Worm (Caenorhabditis elegans) whole organism, young adult: ENCODE data around the gene K10F12.7.

Experiments
- C06A6.2 ChIP-seq: fragments of 200-800 bp; sonication (Bioruptor generic); conservative IDR thresholded peaks from 2 replicates; pipeline ENCODE4 v1.3.6; 2022; ENCODE audit warnings: missing genetic modification characterization, missing compliant biosample characterization
- F10E7.11 ChIP-seq: sonication (generic microtip); optimal IDR thresholded peaks from 2 replicates; lab custom pipeline; 2017; ENCODE audit warnings: mild to moderate bottlenecking, missing genetic modification characterization, moderate library complexity, missing compliant biosample characterization
- F22D6.2 ChIP-seq: sonication (generic microtip); optimal IDR thresholded peaks from 2 replicates; lab custom pipeline; 2016; ENCODE audit warnings: mild to moderate bottlenecking, missing genetic modification characterization, missing compliant biosample characterization
- F39B2.1 ChIP-seq: fragments of 200-800 bp; sonication (Bioruptor generic); IDR thresholded peaks from 2 replicates; pipeline ENCODE4 v1.3.6; 2022; ENCODE audit warnings: missing genetic modification reagents, missing genetic modification characterization, missing compliant biosample characterization
- F49E8.2 ChIP-seq: sonication (generic microtip); optimal IDR thresholded peaks from 3 replicates; lab custom pipeline; 2017; ENCODE audit warnings: missing genetic modification characterization, mild to moderate bottlenecking, missing compliant biosample characterization, antibody characterized with exemption, moderate library complexity; ENCODE audit not compliant: insufficient read depth
- F57A8.1 ChIP-seq: fragments of 200-800 bp; sonication (Bioruptor generic); optimal IDR thresholded peaks from 2 replicates; lab custom pipeline; 2018; ENCODE audit warnings: mild to moderate bottlenecking, missing genetic modification characterization, moderate library complexity, missing compliant biosample characterization
- K12H6.12 ChIP-seq: fragments of 200-800 bp; sonication (Bioruptor generic); optimal IDR thresholded peaks from 2 replicates; lab custom pipeline; 2018; ENCODE audit warnings: mild to moderate bottlenecking, missing genetic modification characterization, missing compliant biosample characterization
- Y53F4B.3 ChIP-seq: fragments of 200-800 bp; sonication (Bioruptor generic); IDR thresholded peaks from 2 replicates; pipeline ENCODE4 v1.3.6; 2022; ENCODE audit warnings: missing genetic modification reagents, missing genetic modification characterization, missing compliant biosample characterization
- Y79H2A.3 ChIP-seq: fragments of 200-800 bp; sonication (Bioruptor generic); conservative IDR thresholded peaks from 2 replicates; pipeline ENCODE4 v1.3.6; 2022; ENCODE audit warnings: missing genetic modification reagents, missing genetic modification characterization, missing compliant biosample characterization
- Y95B8A.8 ChIP-seq: fragments of 200-800 bp; sonication (Bioruptor generic); IDR thresholded peaks from 2 replicates; pipeline ENCODE4 v1.3.6; 2022; ENCODE audit warnings: missing genetic modification reagents, missing genetic modification characterization, missing compliant biosample characterization
- akir-1 ChIP-seq: fragments of 200-800 bp; sonication (Bioruptor generic); optimal IDR thresholded peaks from 2 replicates; lab custom pipeline; 2018; ENCODE audit warnings: mild to moderate bottlenecking, missing genetic modification characterization, moderate library complexity, missing compliant biosample characterization
- aptf-2 ChIP-seq: fragments of 200-800 bp; sonication (Bioruptor generic); conservative IDR thresholded peaks from 2 replicates; pipeline ENCODE4 v1.3.6; 2022; ENCODE audit warnings: missing genetic modification reagents, missing genetic modification characterization, missing compliant biosample characterization
- attf-3 ChIP-seq: fragments of 200-800 bp; sonication (Bioruptor generic); conservative IDR thresholded peaks from 2 replicates; pipeline ENCODE4 v1.3.6; 2022; ENCODE audit warnings: missing genetic modification reagents, missing genetic modification characterization, missing compliant biosample characterization
- bed-1 ChIP-seq: fragments of 200-800 bp; sonication (Bioruptor generic); IDR thresholded peaks from 2 replicates; pipeline ENCODE4 v1.3.6; 2022; ENCODE audit warnings: missing genetic modification reagents, missing genetic modification characterization, missing compliant biosample characterization
- ceh-27 ChIP-seq: fragments of 200-800 bp; sonication (Bioruptor generic); optimal IDR thresholded peaks from 2 replicates; lab custom pipeline; 2018; ENCODE audit warnings: mild to moderate bottlenecking, missing genetic modification characterization, moderate library complexity, missing compliant biosample characterization
- ceh-40 ChIP-seq: fragments of 200-800 bp; sonication (Bioruptor generic); IDR thresholded peaks from 2 replicates; pipeline ENCODE4 v1.3.6; 2022; ENCODE audit warnings: missing genetic modification characterization, missing compliant biosample characterization
- ceh-58 ChIP-seq: fragments of 200-800 bp; sonication (Bioruptor generic); IDR thresholded peaks from 2 replicates; pipeline ENCODE4 v1.3.6; 2022; ENCODE audit warnings: missing genetic modification characterization, missing compliant biosample characterization
- ceh-79 ChIP-seq: sonication (generic microtip); optimal IDR thresholded peaks from 2 replicates; lab custom pipeline; 2017; ENCODE audit warnings: mild to moderate bottlenecking, missing genetic modification characterization, missing compliant biosample characterization
- ceh-91 ChIP-seq: fragments of 200-800 bp; sonication (Bioruptor generic); IDR thresholded peaks from 2 replicates; pipeline ENCODE4 v1.3.6; 2022; ENCODE audit warnings: missing genetic modification reagents, missing genetic modification characterization, missing compliant biosample characterization
- chd-7 ChIP-seq: sonication (generic microtip); optimal IDR thresholded peaks from 2 replicates; lab custom pipeline; 2016; ENCODE audit warnings: mild to moderate bottlenecking, missing genetic modification characterization, moderate library complexity, missing compliant biosample characterization
- dox-1 ChIP-seq: fragments of 200-800 bp; sonication (Bioruptor generic); IDR thresholded peaks from 2 replicates; pipeline ENCODE4 v1.3.6; 2022; ENCODE audit warnings: missing genetic modification reagents, missing genetic modification characterization, missing compliant biosample characterization
- dpff-1 ChIP-seq: sonication (generic microtip); optimal IDR thresholded peaks from 2 replicates; lab custom pipeline; 2017; ENCODE audit warnings: mild to moderate bottlenecking, missing genetic modification characterization, missing compliant biosample characterization
- ekl-4 ChIP-seq: fragments of 200-800 bp; sonication (Bioruptor generic); IDR thresholded peaks from 2 replicates; pipeline ENCODE4 v1.3.6; 2022; ENCODE audit warnings: missing genetic modification reagents, missing genetic modification characterization, missing compliant biosample characterization
- fkh-3 ChIP-seq: sonication (generic microtip); optimal IDR thresholded peaks from 2 replicates; lab custom pipeline; 2016; ENCODE audit warnings: mild to moderate bottlenecking, missing genetic modification characterization, missing compliant biosample characterization
- gei-17 ChIP-seq: fragments of 200-800 bp; sonication (Bioruptor generic); optimal IDR thresholded peaks from 2 replicates; lab custom pipeline; 2018; ENCODE audit warnings: mild to moderate bottlenecking, missing genetic modification characterization, missing compliant biosample characterization
- hlh-26 ChIP-seq: fragments of 200-800 bp; sonication (Bioruptor generic); conservative IDR thresholded peaks from 2 replicates; pipeline ENCODE4 v1.3.6; 2022; ENCODE audit warnings: missing genetic modification reagents, missing genetic modification characterization, missing compliant biosample characterization
- hmg-1.2 ChIP-seq: fragments of 200-800 bp; sonication (Bioruptor generic); IDR thresholded peaks from 2 replicates; pipeline ENCODE4 v1.3.6; 2022; ENCODE audit warnings: missing genetic modification reagents, missing genetic modification characterization, missing compliant biosample characterization
- lag-1 ChIP-seq: fragments of 200-800 bp; sonication (Bioruptor generic); IDR thresholded peaks from 2 replicates; pipeline ENCODE4 v1.3.6; 2022; ENCODE audit warnings: missing genetic modification reagents, missing genetic modification characterization, missing compliant biosample characterization
- lin-26 ChIP-seq: fragments of 200-800 bp; sonication (Bioruptor generic); IDR thresholded peaks from 2 replicates; pipeline ENCODE4 v1.3.6; 2022; ENCODE audit warnings: missing genetic modification reagents, missing genetic modification characterization, missing compliant biosample characterization
- lin-54 ChIP-seq: fragments of 200-800 bp; sonication (Bioruptor generic); optimal IDR thresholded peaks from 2 replicates; lab custom pipeline; 2018; ENCODE audit warnings: mild to moderate bottlenecking, missing genetic modification characterization, missing compliant biosample characterization
- madf-10 ChIP-seq: sonication (generic microtip); optimal IDR thresholded peaks from 2 replicates; lab custom pipeline; 2016; ENCODE audit warnings: mild to moderate bottlenecking, missing genetic modification characterization, missing compliant biosample characterization
- madf-3 ChIP-seq: fragments of 200-800 bp; sonication (Bioruptor generic); IDR thresholded peaks from 2 replicates; pipeline ENCODE4 v1.3.6; 2022; ENCODE audit warnings: missing genetic modification reagents, missing genetic modification characterization, missing compliant biosample characterization
- nfya-1 ChIP-seq: sonication (generic microtip); optimal IDR thresholded peaks from 2 replicates; lab custom pipeline; 2017; ENCODE audit warnings: antibody characterized with exemption, missing compliant biosample characterization, missing genetic modification characterization, borderline replicate concordance; ENCODE audit not compliant: insufficient read depth
- nfyb-1 ChIP-seq: fragments of 200-800 bp; sonication (Bioruptor generic); IDR thresholded peaks from 2 replicates; pipeline ENCODE4 v1.3.6; 2022; ENCODE audit warnings: missing genetic modification reagents, missing genetic modification characterization, missing compliant biosample characterization
- rcor-1 ChIP-seq: fragments of 200-800 bp; sonication (Bioruptor generic); IDR thresholded peaks from 2 replicates; pipeline ENCODE4 v1.3.6; 2022; ENCODE audit warnings: missing genetic modification reagents, missing genetic modification characterization, missing compliant biosample characterization
- rec-8 ChIP-seq, 2 experiments: sonication (generic microtip); optimal IDR thresholded peaks; 2 replicates each; lab custom pipeline; 2016; ENCODE audit warnings: mild to moderate bottlenecking in 2 of 2, missing genetic modification characterization in 2 of 2, missing genetic modification reagents in 2 of 2, missing genotype in 2 of 2, missing biosample characterization in 1 of 2, missing compliant biosample characterization in 1 of 2, moderate library complexity in 1 of 2
- repo-1 ChIP-seq: sonication (generic microtip); optimal IDR thresholded peaks from 2 replicates; lab custom pipeline; 2017; ENCODE audit warnings: mild to moderate bottlenecking, missing genetic modification characterization, missing compliant biosample characterization
- sea-2 ChIP-seq: fragments of 200-800 bp; sonication (Bioruptor generic); IDR thresholded peaks from 2 replicates; pipeline ENCODE4 v1.3.6; 2022; ENCODE audit warnings: missing genetic modification characterization, missing compliant biosample characterization
- snpc-3.4 ChIP-seq: sonication (generic microtip); optimal IDR thresholded peaks from 2 replicates; lab custom pipeline; 2017; ENCODE audit warnings: missing genetic modification characterization, mild to moderate bottlenecking, missing compliant biosample characterization, antibody characterized with exemption, moderate library complexity, missing genotype, missing genetic modification reagents
- tbp1 ChIP-seq: fragments of 200-800 bp; sonication (Bioruptor generic); optimal IDR thresholded peaks from 2 replicates; lab custom pipeline; 2018; ENCODE audit warnings: mild to moderate bottlenecking, missing genetic modification characterization, missing compliant biosample characterization
- tbx-9 ChIP-seq: sonication (generic microtip); optimal IDR thresholded peaks from 2 replicates; lab custom pipeline; 2016; ENCODE audit warnings: borderline replicate concordance, missing genetic modification characterization, inconsistent platforms, missing compliant biosample characterization
- unc-130 ChIP-seq: sonication (generic microtip); optimal IDR thresholded peaks from 2 replicates; lab custom pipeline; 2016; ENCODE audit warnings: missing genetic modification reagents, missing genetic modification characterization, missing compliant biosample characterization
- ztf-22 ChIP-seq: fragments of 200-800 bp; sonication (Bioruptor generic); optimal IDR thresholded peaks from 2 replicates; lab custom pipeline; 2018; ENCODE audit warnings: mild to moderate bottlenecking, missing genetic modification characterization, moderate library complexity, missing compliant biosample characterization
- ztf-3 ChIP-seq: fragments of 200-800 bp; sonication (Bioruptor generic); optimal IDR thresholded peaks from 2 replicates; lab custom pipeline; 2018; ENCODE audit warnings: mild to moderate bottlenecking, missing genetic modification characterization, missing compliant biosample characterization

Gene K10F12.7

ce11 chrIII:352992-353391 is 29.4 kb downstream of the K10F12.7 start:
- TF ChIP-seq K12H6.12 (tag; lab: Kevin White, UChicago): no peak
- TF ChIP-seq Y95B8A.8 (GFP tag; lab: Robert Waterston, UW): no peak
- TF ChIP-seq sea-2: no peak
- no peak for TF ChIP-seq ekl-4 (GFP tag; lab: Robert Waterston, UW)
- no peak for TF ChIP-seq F22D6.2
- TF ChIP-seq tbp1 (GFP tag; lab: Kevin White, UChicago): no peak
- no peak for TF ChIP-seq C06A6.2 (GFP tag; lab: Robert Waterston, UW)
- TF ChIP-seq nfyb-1 (GFP tag; lab: Robert Waterston, UW): no peak
- TF ChIP-seq F39B2.1 (GFP tag; lab: Robert Waterston, UW): no peak
- no peak for TF ChIP-seq Y53F4B.3 (GFP tag; lab: Robert Waterston, UW)
- TF ChIP-seq F49E8.2 (tag; lab: Kevin White, UChicago): no peak
- no peak for TF ChIP-seq ceh-91
- no peak for TF ChIP-seq F10E7.11
- TF ChIP-seq gei-17 (GFP tag; lab: Kevin White, UChicago): no peak
- no peak for TF ChIP-seq unc-130 (GFP tag; lab: Kevin White, UChicago)
- TF ChIP-seq fkh-3 (tag; lab: Kevin White, UChicago): no peak

ce11 chrIII:351860-352456 is 30.4 kb downstream of the K10F12.7 start:
- TF ChIP-seq madf-3 (GFP tag; lab: Robert Waterston, UW) (no peak), hmg-1.2 (GFP tag; lab: Robert Waterston, UW) (0 out of 2 replicates have a peak, but pooled peaks have one; percentile 9), ceh-27 (GFP tag; lab: Kevin White, UChicago) (peak; percentile 63), ceh-40 (GFP tag; lab: Robert Waterston, UW) (no peak)
- TF ChIP-seq, all 124 proteins: peak for 2

ce11 chrIII:349511-350165 is 32.7 kb downstream of the K10F12.7 start:
- no peak for TF ChIP-seq Y79H2A.3 (GFP tag; lab: Robert Waterston, UW)
- no peak for TF ChIP-seq snpc-3.4 (tag; lab: Kevin White, UChicago)
- peak; percentile 78 for TF ChIP-seq ceh-79 (tag; lab: Kevin White, UChicago)
- TF ChIP-seq tbx-9 (tag; lab: Kevin White, UChicago): no peak
- no peak for TF ChIP-seq lag-1 (GFP tag; lab: Robert Waterston, UW)
- peak; percentile 95 for TF ChIP-seq dox-1 (GFP tag; lab: Robert Waterston, UW)
- peak; percentile 86 for TF ChIP-seq gei-17 (GFP tag; lab: Kevin White, UChicago)
- TF ChIP-seq lin-54 (GFP tag; lab: Kevin White, UChicago): peak; percentile 68
- TF ChIP-seq ceh-58: no peak
- TF ChIP-seq akir-1: peak; percentile 93
- TF ChIP-seq rcor-1 (GFP tag; lab: Robert Waterston, UW): peak; percentile 43; the same call in 1 of the 2 replicates
- TF ChIP-seq chd-7: peak; percentile 97
- no peak for TF ChIP-seq aptf-2 (GFP tag; lab: Robert Waterston, UW)
- peak; percentile 65 for TF ChIP-seq ztf-3 (GFP tag; lab: Kevin White, UChicago)
- peak; percentile 64 for TF ChIP-seq lin-26 (GFP tag; lab: Robert Waterston, UW)
- peak; percentile 82 for TF ChIP-seq dpff-1
- peak; percentile 94 for TF ChIP-seq madf-10
- no peak for TF ChIP-seq Y53F4B.3 (GFP tag; lab: Robert Waterston, UW)
- peak in 1 of 2 experiments; percentile 8 for TF ChIP-seq rec-8 (tag; optimal IDR thresholded peaks at IDR 0.05; lab: Kevin White, UChicago)
- no peak for TF ChIP-seq bed-1 (GFP tag; lab: Robert Waterston, UW)
- peak; percentile 81 for TF ChIP-seq repo-1 (tag; lab: Kevin White, UChicago)
- TF ChIP-seq attf-3 (GFP tag; lab: Robert Waterston, UW): 0 out of 2 replicates have a peak, but pooled peaks have one; percentile 25
- TF ChIP-seq sea-2: peak; percentile 82; the same call in 1 of the 2 replicates
- peak; percentile 75 for TF ChIP-seq F57A8.1 (GFP tag; lab: Kevin White, UChicago)
- no peak for TF ChIP-seq nfya-1 (tag; lab: Kevin White, UChicago)
- peak; percentile 89 for TF ChIP-seq ztf-22
- no peak for TF ChIP-seq hlh-26 (GFP tag; lab: Robert Waterston, UW)
